Fruit fly (Drosophila melanogaster): ENCODE measurements around the gene CG9449.

Gene CG9449

dm6 chr3L:19521093-19521492 is 23.6 kb upstream of the CG9449 start:
- TF ChIP-seq gl (tag; optimal IDR thresholded peaks at IDR 0.05) (no peak), CG8159 (tag; optimal IDR thresholded peaks at IDR 0.05) (no peak), CG4496 (GFP tag; IDR thresholded peaks at IDR 0.05) (no peak), Ets98B (GFP tag; IDR thresholded peaks at IDR 0.05) (no peak), Snoo (tag; optimal IDR thresholded peaks at IDR 0.05) (no peak)

dm6 chr3L:19520645-19521044 is 23.1 kb upstream of the CG9449 start, which contains the start of gene Cpr76Bc:
Gene Cpr76Bc (plus strand): TSS chr3L:19520945.
- TF ChIP-seq fd96Ca (GFP tag; IDR thresholded peaks at IDR 0.05) (no peak), CG9948 (tag; optimal IDR thresholded peaks at IDR 0.05) (no peak), rn (GFP tag; IDR thresholded peaks at IDR 0.05) (no peak)

- no peak for TF ChIP-seq CG17806 (tag; optimal IDR thresholded peaks at IDR 0.05)
- TF ChIP-seq Snoo (tag; optimal IDR thresholded peaks at IDR 0.05): no peak
- no peak for TF ChIP-seq fd96Ca (GFP tag; IDR thresholded peaks at IDR 0.05)
- no peak for TF ChIP-seq CG4496 (GFP tag; IDR thresholded peaks at IDR 0.05)
- TF ChIP-seq Ets98B (GFP tag; IDR thresholded peaks at IDR 0.05): no peak
- TF ChIP-seq CG9948 (tag; optimal IDR thresholded peaks at IDR 0.05): no peak
- no peak for TF ChIP-seq Pif1B (GFP tag; optimal IDR thresholded peaks at IDR 0.05)
- no peak for TF ChIP-seq CG32121 (GFP tag; IDR thresholded peaks at IDR 0.05)
- no peak for TF ChIP-seq gl (tag; optimal IDR thresholded peaks at IDR 0.05)
- TF ChIP-seq Pif1A (GFP tag; optimal IDR thresholded peaks at IDR 0.05): no peak
- no peak for TF ChIP-seq CG10348 (GFP tag; IDR thresholded peaks at IDR 0.05)
- no peak for TF ChIP-seq CG8301 (tag; optimal IDR thresholded peaks at IDR 0.05)
- TF ChIP-seq CG13204 (GFP tag; optimal IDR thresholded peaks at IDR 0.05): no peak
- TF ChIP-seq CG15710 (tag; optimal IDR thresholded peaks at IDR 0.05): no peak
Observed at dm6 chr3L:19519349-19519748, 21.8 kb upstream of the CG9449 start, which contains the start of gene Cpr76Bb. Gene Cpr76Bb (plus strand): TSS chr3L:19519649.

dm6 chr3L:19518232-19518631 is 20.7 kb upstream of the CG9449 start, which contains the start of gene Cpr76Ba:
Gene Cpr76Ba (minus strand): TSS chr3L:19518332.
- TF ChIP-seq fd96Ca (GFP tag; IDR thresholded peaks at IDR 0.05): no peak
- no peak for TF ChIP-seq CG17806 (tag; optimal IDR thresholded peaks at IDR 0.05)
- no peak for TF ChIP-seq CG8301 (tag; optimal IDR thresholded peaks at IDR 0.05)
- no peak for TF ChIP-seq Snoo (tag; optimal IDR thresholded peaks at IDR 0.05)
- TF ChIP-seq CG12605 (GFP tag; IDR thresholded peaks at IDR 0.05): no peak
- no peak for TF ChIP-seq CG4496 (GFP tag; IDR thresholded peaks at IDR 0.05)
- no peak for TF ChIP-seq CG32121 (GFP tag; IDR thresholded peaks at IDR 0.05)
- no peak for TF ChIP-seq CG8159 (tag; optimal IDR thresholded peaks at IDR 0.05)
- no peak for TF ChIP-seq rn (GFP tag; IDR thresholded peaks at IDR 0.05)
- TF ChIP-seq gl (tag; optimal IDR thresholded peaks at IDR 0.05): no peak
- TF ChIP-seq CG13204 (GFP tag; optimal IDR thresholded peaks at IDR 0.05): no peak
- TF ChIP-seq Pif1B (GFP tag; optimal IDR thresholded peaks at IDR 0.05): no peak
- no peak for TF ChIP-seq CG34367 (tag; optimal IDR thresholded peaks at IDR 0.05)
- TF ChIP-seq CG15710 (tag; optimal IDR thresholded peaks at IDR 0.05): no peak

dm6 chr3L:19516547-19516946 is 19.0 kb upstream of the CG9449 start:
- TF ChIP-seq D1 (tag; optimal IDR thresholded peaks at IDR 0.05) (peak; percentile 59), Ets98B (GFP tag; IDR thresholded peaks at IDR 0.05) (peak; percentile 47; the same call in 1 of the 2 replicates), CG8301 (tag; optimal IDR thresholded peaks at IDR 0.05) (no peak), CG14655 (GFP tag; optimal IDR thresholded peaks at IDR 0.05) (peak; percentile 3), CG13204 (GFP tag; optimal IDR thresholded peaks at IDR 0.05) (no peak), Pif1A (GFP tag; optimal IDR thresholded peaks at IDR 0.05) (peak; percentile 37), CG32121 (GFP tag; IDR thresholded peaks at IDR 0.05) (peak; percentile 32; the same call in 1 of the 2 replicates), rn (GFP tag; IDR thresholded peaks at IDR 0.05) (peak; percentile 60), CG4496 (GFP tag; IDR thresholded peaks at IDR 0.05) (peak; percentile 85), CG34367 (tag; optimal IDR thresholded peaks at IDR 0.05) (peak; percentile 28)

- no peak for TF ChIP-seq CG8159 (tag; optimal IDR thresholded peaks at IDR 0.05)
- no peak for TF ChIP-seq CG15710 (tag; optimal IDR thresholded peaks at IDR 0.05)
- TF ChIP-seq Pif1A (GFP tag; optimal IDR thresholded peaks at IDR 0.05): no peak
- TF ChIP-seq Snoo (tag; optimal IDR thresholded peaks at IDR 0.05): no peak
- TF ChIP-seq Ets98B (GFP tag; IDR thresholded peaks at IDR 0.05): no peak
- TF ChIP-seq D1 (tag; optimal IDR thresholded peaks at IDR 0.05): no peak
- TF ChIP-seq CG13204 (GFP tag; optimal IDR thresholded peaks at IDR 0.05): no peak
- no peak for TF ChIP-seq rn (GFP tag; IDR thresholded peaks at IDR 0.05)
- no peak for TF ChIP-seq CG12605 (GFP tag; IDR thresholded peaks at IDR 0.05)
- TF ChIP-seq EcR (GFP tag; optimal IDR thresholded peaks at IDR 0.05): no peak
- TF ChIP-seq CG34367 (tag; optimal IDR thresholded peaks at IDR 0.05): no peak
Observed at dm6 chr3L:19512672-19513071, 15.1 kb upstream of the CG9449 start.

dm6 chr3L:19504719-19505118 is 7.2 kb upstream of the CG9449 start:
- TF ChIP-seq CG4496 (GFP tag; IDR thresholded peaks at IDR 0.05) (no peak), gl (tag; optimal IDR thresholded peaks at IDR 0.05) (no peak), Ets98B (GFP tag; IDR thresholded peaks at IDR 0.05) (no peak), Snoo (tag; optimal IDR thresholded peaks at IDR 0.05) (no peak), fd96Ca (GFP tag; IDR thresholded peaks at IDR 0.05) (no peak), Pif1A (GFP tag; optimal IDR thresholded peaks at IDR 0.05) (no peak), CG14655 (GFP tag; optimal IDR thresholded peaks at IDR 0.05) (no peak)
